Fruit fly (Drosophila melanogaster) whole organism, embryonic: ENCODE results near the gene AstCC.
A peak's percentile ranks its signal among the peaks of the same experiment; 100 is the strongest.

Source experiments
- BEAF-32 ChIP-seq: fragments of 200-800 bp; sonication (Bioruptor generic); optimal IDR thresholded peaks from 3 replicates; lab custom pipeline; 2017; ENCODE audit warnings: missing biosample characterization, missing genetic modification characterization, mild to moderate bottlenecking, moderate library complexity, missing genetic modification reagents
- CG6272 ChIP-seq: fragments of 200-800 bp; sonication (Bioruptor generic); IDR thresholded peaks from 2 replicates; pipeline ENCODE4 v1.3.6; 2022; ENCODE audit warnings: missing biosample characterization, missing genetic modification characterization
- Rx ChIP-seq: fragments of 200-800 bp; sonication (Bioruptor generic); IDR thresholded peaks from 2 replicates; pipeline ENCODE4 v1.3.6; 2022; ENCODE audit warnings: missing biosample characterization, missing genetic modification characterization
- h ChIP-seq: fragments of >200 bp; optimal IDR thresholded peaks from 2 replicates; lab custom pipeline; 2017

DNA sequence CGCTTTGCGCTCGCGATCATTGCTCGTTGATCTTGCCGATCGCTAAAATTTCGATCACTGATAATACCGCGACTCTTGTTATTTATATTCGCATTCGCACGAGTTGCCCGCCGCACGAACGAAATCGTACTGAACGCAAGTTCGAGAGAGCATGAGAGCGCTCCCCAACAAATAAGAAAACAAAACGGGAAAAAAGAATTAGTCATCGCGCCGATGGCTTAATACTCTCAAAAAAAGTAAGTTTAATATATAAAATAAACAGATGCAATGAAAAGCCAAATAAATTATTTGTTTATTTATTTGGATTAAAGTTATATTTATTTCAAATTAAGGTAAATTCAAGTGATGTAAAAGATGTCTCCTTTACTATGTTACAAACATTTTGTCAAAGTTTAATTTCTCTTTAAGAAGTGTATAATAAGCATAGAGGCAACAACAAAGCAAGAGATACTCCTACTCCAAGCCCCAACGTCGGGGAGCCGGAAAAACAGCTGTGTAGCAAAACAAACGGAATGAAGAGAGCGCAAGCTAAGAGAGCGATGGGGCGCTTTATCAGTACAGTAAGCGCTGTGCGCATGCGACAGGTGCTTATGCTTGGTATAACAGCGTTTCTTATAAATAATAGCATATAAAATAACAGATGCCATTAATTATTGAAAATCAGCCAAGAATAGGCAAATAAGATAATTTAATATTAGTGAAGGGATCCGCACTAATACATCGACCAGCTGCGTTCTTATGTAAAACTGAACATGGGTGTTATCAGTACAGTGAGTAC, 27.5 kb downstream of the AstCC start:
- TF ChIP-seq CG6272 (GFP tag; lab: Robert Waterston, UW): no peak
- TF ChIP-seq h (lab: Kevin White, UChicago): no peak
- no peak for TF ChIP-seq BEAF-32
- peak; percentile 65; the same call in 1 of the 2 replicates for TF ChIP-seq Rx (GFP tag; lab: Robert Waterston, UW)
